Fruit fly (Drosophila melanogaster) whole organism, embryonic: ENCODE measurements around the gene tst.
A peak's percentile ranks its signal among the peaks of the same experiment; 100 is the strongest.

ENCODE experiments used
- CG10959 ChIP-seq: fragments of 200-800 bp; sonication (Bioruptor generic); IDR thresholded peaks from 2 replicates; pipeline ENCODE4 v1.3.6; 2022; ENCODE audit warnings: missing biosample characterization, missing genetic modification characterization
- CG31388 ChIP-seq: fragments of 200-800 bp; sonication (Bioruptor generic); optimal IDR thresholded peaks from 2 replicates; lab custom pipeline; 2016; ENCODE audit warnings: missing biosample characterization, missing genetic modification characterization
- CoRest ChIP-seq: fragments of 200-800 bp; sonication (Bioruptor generic); optimal IDR thresholded peaks from 3 replicates; lab custom pipeline; 2018; ENCODE audit warnings: missing biosample characterization, mild to moderate bottlenecking, missing genetic modification characterization, moderate library complexity
- ERR ChIP-seq: fragments of 200-800 bp; sonication (Bioruptor generic); optimal IDR thresholded peaks from 2 replicates; lab custom pipeline; 2016; ENCODE audit warnings: missing biosample characterization, missing genetic modification characterization
- Fer3 ChIP-seq: fragments of 200-800 bp; sonication (Bioruptor generic); optimal IDR thresholded peaks from 2 replicates; lab custom pipeline; 2018; ENCODE audit warnings: missing biosample characterization, mild to moderate bottlenecking, missing genetic modification characterization, moderate library complexity
- Hsf ChIP-seq: fragments of 200-800 bp; sonication (Bioruptor generic); optimal IDR thresholded peaks from 3 replicates; lab custom pipeline; 2016; ENCODE audit warnings: missing biosample characterization, missing genetic modification characterization
- ap ChIP-seq: fragments of 200-800 bp; sonication (Bioruptor generic); IDR thresholded peaks from 2 replicates; pipeline ENCODE4 v1.3.6; 2022; ENCODE audit warnings: missing biosample characterization, missing genetic modification characterization
- ham ChIP-seq: fragments of 200-800 bp; sonication (Bioruptor generic); IDR thresholded peaks from 2 replicates; pipeline ENCODE4 v1.3.6; 2022; ENCODE audit warnings: missing biosample characterization, missing genetic modification characterization
- pan ChIP-seq, 4 experiments: fragments of >200 bp in 3 of 4; fragments of 200-800 bp in 1 of 4; sonication (Bioruptor generic) in 1 of 4; optimal IDR thresholded peaks in 3 of 4; IDR thresholded peaks in 1 of 4; 2 replicates each; pipeline versions ENCODE4 v1.3.6 to Lab custom; 2017 to 2022; ENCODE audit warnings: missing biosample characterization in 2 of 4, missing genetic modification characterization in 2 of 4, mixed read lengths in 1 of 4
- stwl ChIP-seq: fragments of 200-800 bp; sonication (Bioruptor generic); optimal IDR thresholded peaks from 3 replicates; lab custom pipeline; 2018; ENCODE audit warnings: missing biosample characterization, mild to moderate bottlenecking, missing genetic modification characterization, moderate library complexity
- tap ChIP-seq: fragments of 200-800 bp; optimal IDR thresholded peaks from 3 replicates; lab custom pipeline; 2019; ENCODE audit warnings: missing biosample characterization, mild to moderate bottlenecking, missing genetic modification characterization, moderate library complexity
- tin ChIP-seq: fragments of 200-800 bp; sonication (Bioruptor generic); optimal IDR thresholded peaks from 3 replicates; lab custom pipeline; 2016; ENCODE audit warnings: missing biosample characterization, missing genetic modification characterization

DNA sequence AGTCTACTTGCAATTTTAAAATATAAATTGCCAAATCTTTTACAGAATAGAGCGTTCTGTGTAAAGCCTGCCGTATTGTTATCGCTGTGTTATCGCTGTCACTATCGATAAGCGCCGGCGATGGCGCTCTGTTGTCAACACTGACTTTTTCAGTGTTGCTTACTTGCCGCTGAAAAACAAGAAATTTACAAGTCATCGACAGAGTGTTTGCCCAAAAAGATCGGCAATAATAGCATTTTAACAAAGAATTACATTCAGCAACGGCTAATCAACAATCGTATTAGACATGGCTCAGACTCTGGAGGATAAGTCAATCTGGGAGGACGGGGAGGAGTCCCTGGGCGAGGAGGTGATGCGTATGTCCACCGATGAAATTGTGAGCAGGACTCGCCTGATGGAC lies 19.9 kb downstream of the tst start, which contains the start of the genes RanBP3 and Rpt5:
- TF ChIP-seq CG31388 = no peak
- no peak for TF ChIP-seq ham (GFP tag; lab: Robert Waterston, UW)
- TF ChIP-seq stwl (tag; lab: Kevin White, UChicago) = peak; percentile 93
- peak; percentile 77 for TF ChIP-seq ERR
- TF ChIP-seq pan (optimal IDR thresholded peaks at IDR 0.05; lab: Kevin White, UChicago) = no peak
- TF ChIP-seq pan (GFP tag; optimal IDR thresholded peaks at IDR 0.05 in 1 of 2, IDR thresholded peaks at IDR 0.05 in 1 of 2) = no peak
- no peak for TF ChIP-seq tap
- TF ChIP-seq CoRest (tag; lab: Kevin White, UChicago) = no peak
- TF ChIP-seq Fer3 = peak; percentile 48
- TF ChIP-seq ap = no peak
- TF ChIP-seq CG10959 (GFP tag; lab: Robert Waterston, UW) = no peak
- TF ChIP-seq Hsf = peak; percentile 66
- peak; percentile 67 for TF ChIP-seq tin (GFP tag; lab: Kevin White, UChicago)
